In the genomic region with DNA sequence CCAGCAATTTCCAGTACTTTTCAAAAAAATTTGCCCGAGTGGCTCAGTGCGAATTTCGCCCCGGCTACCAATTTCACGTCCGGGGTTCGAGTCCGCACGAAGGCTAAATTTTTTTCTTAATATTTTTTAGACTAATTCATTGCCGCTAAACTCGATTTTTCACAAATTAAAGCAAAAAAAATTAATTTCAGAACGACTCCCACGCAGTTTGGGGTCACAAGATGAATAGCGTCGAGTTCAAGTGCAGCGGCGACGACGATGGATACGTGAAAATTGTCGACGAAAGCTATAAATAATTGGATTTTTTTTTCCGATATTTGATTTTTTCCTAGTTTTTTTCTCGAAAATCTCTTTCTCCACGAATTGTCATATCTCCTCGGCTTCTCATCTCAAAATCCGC, we compare ENCODE assay signal across 3 worm cellular contexts.
TF ChIP-seq lines count a peak whose summit lies in the region.

No protein-coding gene starts in this region.

TF ChIP-seq in whole organism, L3 larva, 47 proteins besides CTCF, POLR2A, EP300 and RAD21:
- TF ChIP-seq elt-2 (tag; optimal IDR thresholded peaks at IDR 0.05; lab: Kevin White, UChicago) (peak; percentile 14), nhr-67 (tag; optimal IDR thresholded peaks at IDR 0.05; lab: Kevin White, UChicago) (no peak)

TF ChIP-seq in whole organism, L4 larva, 104 proteins besides CTCF, POLR2A, EP300 and RAD21:
- TF ChIP-seq F10B5.3 (tag; optimal IDR thresholded peaks at IDR 0.05; lab: Kevin White, UChicago) = no peak
- TF ChIP-seq lin-38 (GFP tag; IDR thresholded peaks at IDR 0.05; lab: Robert Waterston, UW) = peak; percentile 73
- no peak for TF ChIP-seq hif-1 (tag; optimal IDR thresholded peaks at IDR 0.05; lab: Kevin White, UChicago)
- no peak for TF ChIP-seq daf-16 (GFP tag; optimal IDR thresholded peaks at IDR 0.05; lab: Kevin White, UChicago)
- TF ChIP-seq daf-16 (tag; optimal IDR thresholded peaks at IDR 0.05; lab: Kevin White, UChicago) = peak; percentile 28

TF ChIP-seq in whole organism, young adult, 124 proteins besides CTCF, POLR2A, EP300 and RAD21:
- TF ChIP-seq madf-6 (GFP tag; IDR thresholded peaks at IDR 0.05; lab: Robert Waterston, UW) (peak; percentile 43; the same call in 1 of the 2 replicates), efl-1 (GFP tag; optimal IDR thresholded peaks at IDR 0.05; lab: Kevin White, UChicago) (no peak), F49E8.2 (tag; optimal IDR thresholded peaks at IDR 0.05; lab: Kevin White, UChicago; ENCODE audit: insufficient read depth) (no peak), B0336.3 (GFP tag; IDR thresholded peaks at IDR 0.05; lab: Robert Waterston, UW) (peak; percentile 51; the same call in 1 of the 2 replicates), ekl-4 (GFP tag; IDR thresholded peaks at IDR 0.05; lab: Robert Waterston, UW) (0 out of 2 replicates have a peak, but pooled peaks have one; percentile 21), nfyb-1 (GFP tag; IDR thresholded peaks at IDR 0.05; lab: Robert Waterston, UW) (0 out of 2 replicates have a peak, but pooled peaks have one; percentile 30), pbrm-1 (GFP tag; IDR thresholded peaks at IDR 0.05; lab: Robert Waterston, UW) (0 out of 2 replicates have a peak, but pooled peaks have one; percentile 8), let-526 (GFP tag; IDR thresholded peaks at IDR 0.05; lab: Robert Waterston, UW) (no peak), snpc-4 (GFP tag; optimal IDR thresholded peaks at IDR 0.05; lab: Kevin White, UChicago) (no peak), snpc-4 (tag; optimal IDR thresholded peaks at IDR 0.05; lab: Kevin White, UChicago) (no peak), athp-1 (tag; optimal IDR thresholded peaks at IDR 0.05; lab: Kevin White, UChicago) (peak; percentile 21), T26A5.8 (tag; optimal IDR thresholded peaks at IDR 0.05; lab: Kevin White, UChicago) (no peak), nhr-80 (tag; optimal IDR thresholded peaks at IDR 0.05; lab: Kevin White, UChicago) (no peak), F39B2.1 (GFP tag; IDR thresholded peaks at IDR 0.05; lab: Robert Waterston, UW) (no peak), K12H6.12 (tag; optimal IDR thresholded peaks at IDR 0.05; lab: Kevin White, UChicago) (no peak), hrde-1 (tag; optimal IDR thresholded peaks at IDR 0.05; lab: Kevin White, UChicago; ENCODE audit: borderline replicate concordance) (peak; percentile 19), mcd-1 (GFP tag; IDR thresholded peaks at IDR 0.05; lab: Robert Waterston, UW) (peak; percentile 54; the same call in 1 of the 2 replicates), C06A6.2 (GFP tag; conservative IDR thresholded peaks at IDR 0.05; lab: Robert Waterston, UW) (no peak)
